Fruit fly (Drosophila melanogaster) whole organism, embryonic: ENCODE results near the gene CG2247.

Experiments
- Blimp-1 ChIP-seq: fragments of 200-800 bp; sonication (Bioruptor generic); optimal IDR thresholded peaks from 3 replicates; lab custom pipeline; 2018; ENCODE audit warnings: missing biosample characterization, missing genetic modification characterization, mild to moderate bottlenecking, moderate library complexity, missing genetic modification reagents
- CG10267 ChIP-seq: fragments of 200-800 bp; sonication (Bioruptor generic); optimal IDR thresholded peaks from 2 replicates; lab custom pipeline; 2018; ENCODE audit warnings: missing biosample characterization, mild to moderate bottlenecking, missing genetic modification characterization, moderate library complexity
- CG11504 ChIP-seq: fragments of 200-800 bp; sonication (Bioruptor generic); optimal IDR thresholded peaks from 3 replicates; lab custom pipeline; 2019; ENCODE audit warnings: missing biosample characterization, mild to moderate bottlenecking, missing genetic modification characterization, moderate library complexity
- CG11560 ChIP-seq: fragments of 200-800 bp; sonication (Bioruptor generic); IDR thresholded peaks from 3 replicates; pipeline ENCODE4 v1.3.6; 2022; ENCODE audit warnings: missing biosample characterization, missing genetic modification characterization
- CG13424 ChIP-seq: fragments of 200-800 bp; sonication (Bioruptor generic); optimal IDR thresholded peaks from 2 replicates; lab custom pipeline; 2019; ENCODE audit warnings: missing biosample characterization, mild to moderate bottlenecking, missing genetic modification characterization, moderate library complexity
- CG14710 ChIP-seq: fragments of 200-800 bp; sonication (Bioruptor generic); optimal IDR thresholded peaks from 3 replicates; lab custom pipeline; 2019; ENCODE audit warnings: missing biosample characterization, mild to moderate bottlenecking, missing genetic modification characterization, moderate library complexity
- CG15011 ChIP-seq: fragments of 200-800 bp; sonication (Bioruptor generic); optimal IDR thresholded peaks from 3 replicates; lab custom pipeline; 2018; ENCODE audit warnings: missing biosample characterization, mild to moderate bottlenecking, missing genetic modification characterization
- CG15269 ChIP-seq: fragments of 200-800 bp; sonication (Bioruptor generic); optimal IDR thresholded peaks from 2 replicates; lab custom pipeline; 2018; ENCODE audit warnings: missing biosample characterization, mild to moderate bottlenecking, missing genetic modification characterization, moderate library complexity
- CG15601 ChIP-seq: fragments of 200-800 bp; sonication (Bioruptor generic); optimal IDR thresholded peaks from 3 replicates; lab custom pipeline; 2019; ENCODE audit warnings: missing biosample characterization, mild to moderate bottlenecking, missing genetic modification characterization, moderate library complexity
- CG17359 ChIP-seq: fragments of 200-800 bp; sonication (Bioruptor generic); optimal IDR thresholded peaks from 3 replicates; lab custom pipeline; 2018; ENCODE audit warnings: missing biosample characterization, mild to moderate bottlenecking, missing genetic modification characterization, moderate library complexity
- CG17829 ChIP-seq: fragments of 200-800 bp; optimal IDR thresholded peaks from 2 replicates; lab custom pipeline; 2019; ENCODE audit warnings: missing biosample characterization, mild to moderate bottlenecking, missing genetic modification characterization, moderate library complexity
- CG1792 ChIP-seq: fragments of 200-800 bp; sonication (Bioruptor generic); optimal IDR thresholded peaks from 2 replicates; lab custom pipeline; 2016; ENCODE audit warnings: missing biosample characterization, missing genetic modification characterization
- CG2202 ChIP-seq: fragments of 200-800 bp; sonication (Bioruptor generic); optimal IDR thresholded peaks from 2 replicates; lab custom pipeline; 2018; ENCODE audit warnings: missing biosample characterization, mild to moderate bottlenecking, missing genetic modification characterization
- CG33557 ChIP-seq: fragments of 200-800 bp; sonication (Bioruptor generic); optimal IDR thresholded peaks from 2 replicates; lab custom pipeline; 2019; ENCODE audit warnings: missing biosample characterization, mild to moderate bottlenecking, missing genetic modification characterization, moderate library complexity
- CG34224 ChIP-seq: fragments of 200-800 bp; sonication (Bioruptor generic); IDR thresholded peaks from 3 replicates; pipeline ENCODE4 v1.3.6; 2022; ENCODE audit warnings: missing biosample characterization, missing genetic modification characterization; ENCODE audit not compliant: partially characterized antibody
- CG4730 ChIP-seq: fragments of 200-800 bp; sonication (Bioruptor generic); IDR thresholded peaks from 2 replicates; pipeline ENCODE4 v1.3.6; 2022; ENCODE audit warnings: missing biosample characterization, missing genetic modification characterization
- CG6813 ChIP-seq: fragments of 200-800 bp; sonication (Bioruptor generic); optimal IDR thresholded peaks from 2 replicates; lab custom pipeline; 2017; ENCODE audit warnings: missing biosample characterization, missing genetic modification characterization, mild to moderate bottlenecking, moderate library complexity, missing genetic modification reagents
- CG6854 ChIP-seq: fragments of 200-800 bp; sonication (Bioruptor generic); optimal IDR thresholded peaks from 3 replicates; lab custom pipeline; 2017; ENCODE audit warnings: missing biosample characterization, mild to moderate bottlenecking, missing genetic modification characterization
- Dbx ChIP-seq: fragments of 200-800 bp; sonication (Bioruptor generic); IDR thresholded peaks from 3 replicates; pipeline ENCODE4 v1.3.6; 2022; ENCODE audit warnings: missing biosample characterization, missing genetic modification characterization
- Drgx ChIP-seq: fragments of 200-800 bp; sonication (Bioruptor generic); IDR thresholded peaks from 2 replicates; pipeline ENCODE4 v1.3.6; 2022; ENCODE audit warnings: missing biosample characterization, missing genetic modification characterization
- GATAe ChIP-seq: fragments of 200-800 bp; sonication (Bioruptor generic); conservative IDR thresholded peaks from 2 replicates; pipeline ENCODE4 v1.3.6; 2022; ENCODE audit warnings: missing biosample characterization, missing genetic modification characterization
- Hr51 ChIP-seq, 2 experiments: fragments of 200-800 bp; sonication (Bioruptor generic); optimal IDR thresholded peaks; 2 replicates in 1 of 2; 3 replicates in 1 of 2; lab custom pipeline; 2016 to 2018; ENCODE audit warnings: missing biosample characterization in 2 of 2, missing genetic modification characterization in 2 of 2, mild to moderate bottlenecking in 1 of 2, moderate library complexity in 1 of 2
- Myb ChIP-seq: fragments of 200-800 bp; sonication (Bioruptor generic); optimal IDR thresholded peaks from 2 replicates; lab custom pipeline; 2016; ENCODE audit warnings: missing biosample characterization, missing genetic modification characterization
- Oaz ChIP-seq: fragments of 200-800 bp; sonication (Bioruptor generic); IDR thresholded peaks from 2 replicates; pipeline ENCODE4 v1.3.6; 2022; ENCODE audit warnings: missing biosample characterization, missing genetic modification characterization
- PHDP ChIP-seq: fragments of 200-800 bp; sonication (Bioruptor generic); optimal IDR thresholded peaks from 3 replicates; lab custom pipeline; 2018; ENCODE audit warnings: missing biosample characterization, mild to moderate bottlenecking, missing genetic modification characterization, moderate library complexity
- Sox100B ChIP-seq: fragments of 200-800 bp; sonication (Bioruptor generic); optimal IDR thresholded peaks from 3 replicates; lab custom pipeline; 2018; ENCODE audit warnings: missing biosample characterization, mild to moderate bottlenecking, missing genetic modification characterization
- bab2 ChIP-seq: fragments of 200-800 bp; sonication (Bioruptor generic); optimal IDR thresholded peaks from 2 replicates; lab custom pipeline; 2016; ENCODE audit warnings: missing biosample characterization, missing genetic modification characterization
- cato ChIP-seq: fragments of 200-800 bp; sonication (Bioruptor generic); optimal IDR thresholded peaks from 2 replicates; lab custom pipeline; 2016; ENCODE audit warnings: missing biosample characterization, missing genetic modification characterization, borderline replicate concordance
- dimm ChIP-seq: fragments of 200-800 bp; sonication (Bioruptor generic); IDR thresholded peaks from 2 replicates; pipeline ENCODE4 v1.3.6; 2022; ENCODE audit warnings: missing biosample characterization, missing genetic modification characterization
- ewg ChIP-seq: fragments of 200-800 bp; sonication (Bioruptor generic); optimal IDR thresholded peaks from 3 replicates; lab custom pipeline; 2017; ENCODE audit warnings: mild to moderate bottlenecking, missing biosample characterization, missing genetic modification reagents, missing genetic modification characterization
- fd3F ChIP-seq: fragments of 200-800 bp; sonication (Bioruptor generic); optimal IDR thresholded peaks from 2 replicates; lab custom pipeline; 2018; ENCODE audit warnings: missing biosample characterization, mild to moderate bottlenecking, missing genetic modification characterization, moderate library complexity
- gcm ChIP-seq: fragments of 200-800 bp; sonication (Bioruptor generic); optimal IDR thresholded peaks from 2 replicates; lab custom pipeline; 2019; ENCODE audit warnings: missing biosample characterization, mild to moderate bottlenecking, missing genetic modification characterization, moderate library complexity
- gem ChIP-seq: fragments of 200-800 bp; sonication (Bioruptor generic); optimal IDR thresholded peaks from 2 replicates; lab custom pipeline; 2019; ENCODE audit warnings: missing biosample characterization, mild to moderate bottlenecking, missing genetic modification characterization, moderate library complexity
- grau ChIP-seq: fragments of 200-800 bp; optimal IDR thresholded peaks from 3 replicates; lab custom pipeline; 2019; ENCODE audit warnings: missing biosample characterization, mild to moderate bottlenecking, missing genetic modification characterization, moderate library complexity
- gro ChIP-seq: fragments of 200-800 bp; sonication (Bioruptor generic); optimal IDR thresholded peaks from 2 replicates; lab custom pipeline; 2016; ENCODE audit warnings: missing biosample characterization, missing genetic modification characterization
- ind ChIP-seq: fragments of 200-800 bp; sonication (Bioruptor generic); optimal IDR thresholded peaks from 3 replicates; lab custom pipeline; 2016; ENCODE audit warnings: missing biosample characterization, missing genetic modification characterization
- inv ChIP-seq: fragments of 200-800 bp; sonication (Bioruptor generic); IDR thresholded peaks from 2 replicates; pipeline ENCODE4 v1.3.6; 2022; ENCODE audit warnings: missing biosample characterization, missing genetic modification characterization; ENCODE audit not compliant: partially characterized antibody
- kni ChIP-seq: fragments of 200-800 bp; sonication (Bioruptor generic); optimal IDR thresholded peaks from 3 replicates; lab custom pipeline; 2017; ENCODE audit warnings: mild to moderate bottlenecking, missing biosample characterization, missing genetic modification reagents, missing genetic modification characterization
- lab ChIP-seq: fragments of 200-800 bp; sonication (Bioruptor generic); optimal IDR thresholded peaks from 3 replicates; lab custom pipeline; 2017; ENCODE audit warnings: missing biosample characterization, missing genetic modification characterization, mild to moderate bottlenecking, moderate library complexity, missing genetic modification reagents
- lbe ChIP-seq: fragments of 200-800 bp; sonication (Bioruptor generic); optimal IDR thresholded peaks from 2 replicates; lab custom pipeline; 2016; ENCODE audit warnings: missing biosample characterization, mild to moderate bottlenecking, missing genetic modification characterization
- lmd ChIP-seq: fragments of 200-800 bp; sonication (Bioruptor generic); IDR thresholded peaks from 2 replicates; pipeline ENCODE4 v1.3.6; 2022; ENCODE audit warnings: missing biosample characterization, missing genetic modification characterization
- oc ChIP-seq: fragments of 200-800 bp; sonication (Bioruptor generic); optimal IDR thresholded peaks from 2 replicates; lab custom pipeline; 2018; ENCODE audit warnings: missing biosample characterization, mild to moderate bottlenecking, missing genetic modification characterization, moderate library complexity
- psq ChIP-seq: fragments of 200-800 bp; sonication (Bioruptor generic); optimal IDR thresholded peaks from 2 replicates; lab custom pipeline; 2017; ENCODE audit warnings: missing biosample characterization, missing genetic modification characterization
- ranshi ChIP-seq: fragments of 200-800 bp; sonication (Bioruptor generic); IDR thresholded peaks from 2 replicates; pipeline ENCODE4 v1.3.6; 2022; ENCODE audit warnings: missing biosample characterization, missing genetic modification characterization
- sens-2 ChIP-seq: fragments of 200-800 bp; sonication (Bioruptor generic); IDR thresholded peaks from 2 replicates; pipeline ENCODE4 v1.3.6; 2022; ENCODE audit warnings: missing biosample characterization, missing genetic modification characterization
- sqz ChIP-seq: fragments of 200-800 bp; sonication (Bioruptor generic); optimal IDR thresholded peaks from 3 replicates; lab custom pipeline; 2018; ENCODE audit warnings: missing biosample characterization, mild to moderate bottlenecking, missing genetic modification characterization
- wor ChIP-seq: fragments of 200-800 bp; sonication (Bioruptor generic); IDR thresholded peaks from 2 replicates; pipeline ENCODE4 v1.3.6; 2022; ENCODE audit warnings: missing biosample characterization, missing genetic modification characterization
- zen2 ChIP-seq: fragments of 200-800 bp; sonication (Bioruptor generic); IDR thresholded peaks from 3 replicates; pipeline ENCODE4 v1.3.6; 2022; ENCODE audit warnings: missing biosample characterization, missing genetic modification characterization; ENCODE audit not compliant: partially characterized antibody

The CG2247 gene

dm6 chrX:11658181-11658842, 46.9 kb upstream of the CG2247 start (continued):
- TF ChIP-seq Blimp-1 (GFP tag; lab: Kevin White, UChicago) (peak; percentile 61), Myb (GFP tag; lab: Kevin White, UChicago) (no peak), sqz (GFP tag; lab: Kevin White, UChicago) (no peak), zen2 (GFP tag; lab: Robert Waterston, UW) (no peak), gem (tag; lab: Kevin White, UChicago) (peak; percentile 65), CG15011 (GFP tag; lab: Kevin White, UChicago) (no peak), ewg (GFP tag; lab: Kevin White, UChicago) (peak; percentile 14), kni (GFP tag; lab: Kevin White, UChicago) (peak; percentile 46), lbe (no peak), oc (peak; percentile 12), wor (GFP tag; lab: Robert Waterston, UW) (0 out of 2 replicates have a peak, but pooled peaks have one; percentile 15), CG10267 (tag; lab: Kevin White, UChicago) (no peak), Sox100B (GFP tag; lab: Kevin White, UChicago) (peak; percentile 7), bab2 (GFP tag; lab: Kevin White, UChicago) (no peak), lab (GFP tag; lab: Kevin White, UChicago) (peak; percentile 24), ranshi (GFP tag; lab: Robert Waterston, UW) (peak; percentile 10; the same call in 1 of the 2 replicates), CG15269 (tag; lab: Kevin White, UChicago) (peak; percentile 2), CG11504 (tag; lab: Kevin White, UChicago) (peak; percentile 57), CG14710 (tag; lab: Kevin White, UChicago) (peak; percentile 8), CG2202 (tag; lab: Kevin White, UChicago) (no peak), CG6854 (GFP tag; lab: Kevin White, UChicago) (no peak), grau (tag; lab: Kevin White, UChicago) (peak; percentile 43), Oaz (GFP tag; lab: Robert Waterston, UW) (no peak), CG34224 (no peak), CG11560 (no peak), CG1792 (GFP tag; lab: Kevin White, UChicago) (no peak), Drgx (GFP tag; lab: Robert Waterston, UW) (peak; percentile 32; the same call in 1 of the 2 replicates), CG13424 (tag; lab: Kevin White, UChicago) (peak; percentile 37), CG17359 (peak; percentile 47), inv (GFP tag; lab: Robert Waterston, UW) (no peak), Dbx (GFP tag; lab: Robert Waterston, UW) (no peak), fd3F (GFP tag; lab: Kevin White, UChicago) (no peak), gro (GFP tag; lab: Kevin White, UChicago) (no peak), sens-2 (no peak), gcm (no peak), dimm (GFP tag; lab: Robert Waterston, UW) (no peak), ind (GFP tag; lab: Kevin White, UChicago) (peak; percentile 3), CG6813 (GFP tag; lab: Kevin White, UChicago) (no peak), CG4730 (GFP tag; lab: Robert Waterston, UW) (no peak), Hr51 (GFP tag; optimal IDR thresholded peaks at IDR 0.05; lab: Kevin White, UChicago) (peak in 1 of 2 experiments; percentile 40), CG15601 (tag; lab: Kevin White, UChicago) (peak; percentile 35), lmd (GFP tag; lab: Robert Waterston, UW) (0 out of 2 replicates have a peak, but pooled peaks have one; percentile 16), cato (GFP tag; lab: Kevin White, UChicago) (no peak), PHDP (tag; lab: Kevin White, UChicago) (peak; percentile 49), CG17829 (tag; lab: Kevin White, UChicago) (peak; percentile 16), CG33557 (GFP tag; lab: Kevin White, UChicago) (no peak), GATAe (GFP tag; lab: Robert Waterston, UW) (no peak), psq (GFP tag; lab: Kevin White, UChicago) (no peak)
